Worm (Caenorhabditis elegans): ENCODE measurements around the gene T16H12.3.

The T16H12.3 gene

DNA sequence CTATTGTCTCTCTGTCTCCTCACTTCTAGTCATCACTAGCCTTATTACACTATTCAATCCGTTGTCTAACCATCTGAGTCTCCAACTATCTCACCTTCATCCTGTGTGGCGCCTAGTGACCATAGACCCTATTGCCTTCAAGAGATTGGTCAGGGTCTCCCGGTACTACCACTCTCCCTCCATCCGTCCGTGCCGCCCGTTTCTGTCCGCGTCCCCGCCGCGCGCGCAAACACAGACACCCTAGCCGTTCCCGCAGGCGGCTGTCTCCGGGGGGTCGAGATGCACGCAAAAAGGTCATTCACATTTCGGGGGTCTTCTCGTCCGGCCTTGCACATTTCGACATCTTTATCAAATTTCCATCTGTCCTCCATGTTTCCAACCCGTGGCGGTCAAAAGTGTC, 11.4 kb upstream of the T16H12.3 start (continued):
- 0 out of 2 replicates have a peak, but pooled peaks have one; percentile 24 for TF ChIP-seq lin-26 (GFP tag; IDR thresholded peaks at IDR 0.05)
- TF ChIP-seq nhr-120 (GFP tag; IDR thresholded peaks at IDR 0.05), result 0 out of 2 replicates have a peak, but pooled peaks have one; percentile 57
- TF ChIP-seq mes-4 (tag; optimal IDR thresholded peaks at IDR 0.05), result no peak
- TF ChIP-seq F39B2.1 (GFP tag; IDR thresholded peaks at IDR 0.05), result no peak
- TF ChIP-seq tlf-1 (GFP tag; optimal IDR thresholded peaks at IDR 0.05), result no peak
- no peak for TF ChIP-seq let-526 (GFP tag; IDR thresholded peaks at IDR 0.05)
- TF ChIP-seq zfh-2 (GFP tag; conservative IDR thresholded peaks at IDR 0.05), result peak; percentile 96
- peak; percentile 52; the same call in 1 of the 2 replicates for TF ChIP-seq madf-6 (GFP tag; IDR thresholded peaks at IDR 0.05)
- no peak for TF ChIP-seq ceh-40 (GFP tag; IDR thresholded peaks at IDR 0.05)
- TF ChIP-seq lin-54 (GFP tag; optimal IDR thresholded peaks at IDR 0.05), result no peak
- no peak for TF ChIP-seq lin-40 (tag; optimal IDR thresholded peaks at IDR 0.05)
- TF ChIP-seq fkh-3 (tag; optimal IDR thresholded peaks at IDR 0.05), result no peak

DNA sequence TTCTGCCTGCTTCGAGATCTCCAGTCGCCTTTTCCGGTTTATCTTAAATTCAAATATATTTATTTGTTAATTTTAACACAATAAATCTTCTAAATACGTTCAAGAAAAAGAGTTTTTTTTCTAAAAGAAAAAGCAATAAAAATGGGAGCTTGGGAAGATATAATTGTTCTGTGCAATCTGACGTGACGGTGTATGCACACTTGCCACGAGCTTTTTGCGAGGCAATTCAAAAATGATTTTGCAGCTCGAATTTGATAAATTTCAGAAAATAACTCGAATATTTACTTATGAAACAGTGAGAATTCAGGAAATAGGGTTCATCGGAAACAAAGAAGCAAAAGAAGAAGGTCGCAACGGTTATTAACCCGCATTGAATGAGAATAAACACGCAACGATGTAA, 10.0 kb upstream of the T16H12.3 start:
- peak; percentile 57 for TF ChIP-seq dpl-1 (GFP tag; optimal IDR thresholded peaks at IDR 0.05)
- TF ChIP-seq hmg-1.2 (GFP tag; IDR thresholded peaks at IDR 0.05), result peak; percentile 12; the same call in 1 of the 2 replicates
- TF ChIP-seq lsl-1 (GFP tag; optimal IDR thresholded peaks at IDR 0.05), result peak; percentile 42
- peak in 1 of 3 experiments; percentile 54 for TF ChIP-seq lin-35 (GFP tag; optimal IDR thresholded peaks at IDR 0.05)
- peak; percentile 37; the same call in 1 of the 2 replicates for TF ChIP-seq madf-6 (GFP tag; IDR thresholded peaks at IDR 0.05)
- TF ChIP-seq snpc-4 (GFP tag; optimal IDR thresholded peaks at IDR 0.05), result no peak
- TF ChIP-seq snpc-4 (tag; optimal IDR thresholded peaks at IDR 0.05), result peak in 1 of 4 experiments; percentile 6
- no peak for TF ChIP-seq sea-2 (GFP tag; IDR thresholded peaks at IDR 0.05)
- peak; percentile 66 for TF ChIP-seq efl-1 (GFP tag; optimal IDR thresholded peaks at IDR 0.05)
- 0 out of 2 replicates have a peak, but pooled peaks have one; percentile 18 for TF ChIP-seq F33H1.4 (GFP tag; IDR thresholded peaks at IDR 0.05)
- no peak for TF ChIP-seq B0261.1 (tag; optimal IDR thresholded peaks at IDR 0.05)
- TF ChIP-seq snpc-1.3 (tag; optimal IDR thresholded peaks at IDR 0.05; ENCODE audit: insufficient read depth), result no peak
- TF ChIP-seq lin-54 (GFP tag; optimal IDR thresholded peaks at IDR 0.05), result peak; percentile 81
- 0 out of 2 replicates have a peak, but pooled peaks have one; percentile 35 for TF ChIP-seq nfyb-1 (GFP tag; IDR thresholded peaks at IDR 0.05)

DNA sequence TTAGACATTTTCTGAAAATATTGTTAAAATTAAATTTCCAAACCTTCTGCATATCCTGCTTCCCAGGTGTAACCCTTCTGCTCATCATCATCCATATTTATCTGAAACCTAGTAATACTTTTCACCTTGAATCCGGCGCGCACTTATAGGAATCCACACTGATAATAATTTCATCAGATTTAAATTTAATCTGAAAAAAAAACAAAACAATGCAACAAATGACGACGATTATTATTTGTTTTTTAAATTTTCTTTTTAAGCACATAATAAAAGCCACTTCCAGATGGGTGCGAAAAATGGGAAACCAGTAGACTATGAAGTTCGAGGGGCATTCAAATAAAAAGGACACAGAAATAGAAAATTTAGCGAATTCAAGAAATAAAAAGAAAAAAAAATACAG, 7.6 kb upstream of the T16H12.3 start, which contains the start of gene gtf-2H2C:
gtf-2H2C (minus strand) TSS at position 101 of the 400 bp plus-strand sequence.
- TF ChIP-seq gei-17 (GFP tag; optimal IDR thresholded peaks at IDR 0.05) (no peak), attf-6 (GFP tag; IDR thresholded peaks at IDR 0.05) (no peak), B0336.3 (GFP tag; IDR thresholded peaks at IDR 0.05) (0 out of 2 replicates have a peak, but pooled peaks have one; percentile 9), Y53F4B.3 (GFP tag; IDR thresholded peaks at IDR 0.05) (no peak), tbx-9 (tag; optimal IDR thresholded peaks at IDR 0.05; ENCODE audit: borderline replicate concordance) (no peak), ztf-22 (GFP tag; optimal IDR thresholded peaks at IDR 0.05) (no peak), cebp-1 (GFP tag; IDR thresholded peaks at IDR 0.05) (no peak), cebp-1 (tag; optimal IDR thresholded peaks at IDR 0.05) (peak; percentile 18), hrde-1 (tag; optimal IDR thresholded peaks at IDR 0.05; ENCODE audit: borderline replicate concordance) (no peak), ekl-4 (GFP tag; IDR thresholded peaks at IDR 0.05) (no peak), dox-1 (GFP tag; IDR thresholded peaks at IDR 0.05) (no peak), madf-6 (GFP tag; IDR thresholded peaks at IDR 0.05) (peak; percentile 44; the same call in 1 of the 2 replicates), unc-130 (GFP tag; optimal IDR thresholded peaks at IDR 0.05) (no peak), ztf-3 (GFP tag; optimal IDR thresholded peaks at IDR 0.05) (no peak), nhr-27 (tag; optimal IDR thresholded peaks at IDR 0.05) (no peak), F49E8.2 (tag; optimal IDR thresholded peaks at IDR 0.05; ENCODE audit: insufficient read depth) (no peak), aptf-2 (GFP tag; conservative IDR thresholded peaks at IDR 0.05) (no peak), sea-2 (GFP tag; IDR thresholded peaks at IDR 0.05) (no peak), ceh-100 (GFP tag; IDR thresholded peaks at IDR 0.05) (no peak), egrh-3 (GFP tag; IDR thresholded peaks at IDR 0.05) (no peak), Y79H2A.3 (GFP tag; conservative IDR thresholded peaks at IDR 0.05) (0 out of 2 replicates have a peak, but pooled peaks have one; percentile 27), F57A8.1 (GFP tag; optimal IDR thresholded peaks at IDR 0.05) (no peak), akir-1 (GFP tag; optimal IDR thresholded peaks at IDR 0.05) (no peak), ztf-26 (tag; optimal IDR thresholded peaks at IDR 0.05) (no peak)

Measured in whole organism, young adult.